Worm (Caenorhabditis elegans): ENCODE data around the gene rpt-4.

ce11 chrII:86794-87193 lies 40.8 kb upstream of the rpt-4 start:
- TF ChIP-seq him-1 (tag; optimal IDR thresholded peaks at IDR 0.05): no peak
- no peak for TF ChIP-seq dao-5 (tag; optimal IDR thresholded peaks at IDR 0.05)
